Fruit fly (Drosophila melanogaster) whole organism, embryonic: ENCODE results near the gene CG4291.

Source experiments
- Atf6 ChIP-seq: fragments of 200-800 bp; sonication (Bioruptor generic); IDR thresholded peaks from 2 replicates; pipeline ENCODE4 v1.3.6; 2022; ENCODE audit warnings: missing biosample characterization, missing genetic modification characterization
- CG10321 ChIP-seq: fragments of 200-800 bp; sonication (Bioruptor generic); IDR thresholded peaks from 2 replicates; pipeline ENCODE4 v1.3.6; 2022; ENCODE audit warnings: missing biosample characterization, missing genetic modification characterization
- CG11247 ChIP-seq: fragments of 200-800 bp; sonication (Bioruptor generic); IDR thresholded peaks from 2 replicates; pipeline ENCODE4 v1.3.6; 2022; ENCODE audit warnings: missing biosample characterization, missing genetic modification characterization
- CG11456 ChIP-seq: fragments of 200-800 bp; sonication (Bioruptor generic); IDR thresholded peaks from 3 replicates; pipeline ENCODE4 v1.3.6; 2022; ENCODE audit warnings: missing biosample characterization, missing genetic modification characterization
- CG12769 ChIP-seq: fragments of 200-800 bp; sonication (Bioruptor generic); optimal IDR thresholded peaks from 2 replicates; lab custom pipeline; 2019; ENCODE audit warnings: missing biosample characterization, mild to moderate bottlenecking, missing genetic modification characterization, moderate library complexity
- CG13296 ChIP-seq: fragments of 200-800 bp; sonication (Bioruptor generic); optimal IDR thresholded peaks from 3 replicates; lab custom pipeline; 2018; ENCODE audit warnings: missing biosample characterization, mild to moderate bottlenecking, missing genetic modification characterization
- CG13424 ChIP-seq: fragments of 200-800 bp; sonication (Bioruptor generic); optimal IDR thresholded peaks from 2 replicates; lab custom pipeline; 2019; ENCODE audit warnings: missing biosample characterization, mild to moderate bottlenecking, missing genetic modification characterization, moderate library complexity
- CG13894 ChIP-seq: fragments of 200-800 bp; sonication (Bioruptor generic); optimal IDR thresholded peaks from 3 replicates; lab custom pipeline; 2018; ENCODE audit warnings: missing biosample characterization, mild to moderate bottlenecking, missing genetic modification characterization, moderate library complexity
- CG14710 ChIP-seq: fragments of 200-800 bp; sonication (Bioruptor generic); optimal IDR thresholded peaks from 3 replicates; lab custom pipeline; 2019; ENCODE audit warnings: missing biosample characterization, mild to moderate bottlenecking, missing genetic modification characterization, moderate library complexity
- CG16813 ChIP-seq: fragments of 200-800 bp; sonication (Bioruptor generic); IDR thresholded peaks from 3 replicates; pipeline ENCODE4 v1.3.6; 2022; ENCODE audit warnings: missing biosample characterization, missing genetic modification characterization; ENCODE audit not compliant: partially characterized antibody
- CG2199 ChIP-seq: fragments of 200-800 bp; sonication (Bioruptor generic); IDR thresholded peaks from 3 replicates; pipeline ENCODE4 v1.3.6; 2022; ENCODE audit warnings: missing biosample characterization, missing genetic modification characterization
- CG2889 ChIP-seq: fragments of 200-800 bp; sonication (Bioruptor generic); IDR thresholded peaks from 3 replicates; pipeline ENCODE4 v1.3.6; 2022; ENCODE audit warnings: missing biosample characterization, missing genetic modification characterization
- CG30020 ChIP-seq: fragments of 200-800 bp; optimal IDR thresholded peaks from 2 replicates; lab custom pipeline; 2019; ENCODE audit warnings: missing biosample characterization, mild to moderate bottlenecking, missing genetic modification characterization, moderate library complexity
- CG32767 ChIP-seq: fragments of 200-800 bp; sonication (Bioruptor generic); IDR thresholded peaks from 2 replicates; pipeline ENCODE4 v1.3.6; 2022; ENCODE audit warnings: missing biosample characterization, missing genetic modification characterization
- CG3281 ChIP-seq: fragments of 200-800 bp; sonication (Bioruptor generic); optimal IDR thresholded peaks from 3 replicates; lab custom pipeline; 2017; ENCODE audit warnings: missing biosample characterization, mild to moderate bottlenecking, missing genetic modification characterization
- CG4360 ChIP-seq: fragments of 200-800 bp; sonication (Bioruptor generic); IDR thresholded peaks from 2 replicates; pipeline ENCODE4 v1.3.6; 2022; ENCODE audit warnings: missing biosample characterization, missing genetic modification characterization
- CG4424 ChIP-seq: fragments of 200-800 bp; sonication (Bioruptor generic); optimal IDR thresholded peaks from 3 replicates; lab custom pipeline; 2016; ENCODE audit warnings: missing biosample characterization, missing genetic modification characterization
- CG6654 ChIP-seq: fragments of 200-800 bp; sonication (Bioruptor generic); optimal IDR thresholded peaks from 2 replicates; lab custom pipeline; 2017; ENCODE audit warnings: missing biosample characterization, mild to moderate bottlenecking, missing genetic modification characterization
- CG6689 ChIP-seq: fragments of 200-800 bp; sonication (Bioruptor generic); IDR thresholded peaks from 2 replicates; pipeline ENCODE4 v1.3.6; 2022; ENCODE audit warnings: missing biosample characterization, missing genetic modification characterization
- CG7372 ChIP-seq: fragments of 200-800 bp; sonication (Bioruptor generic); IDR thresholded peaks from 2 replicates; pipeline ENCODE4 v1.3.6; 2022; ENCODE audit warnings: missing biosample characterization, missing genetic modification characterization
- CG8478 ChIP-seq: fragments of >200 bp; optimal IDR thresholded peaks from 2 replicates; lab custom pipeline; 2018
- CG9932 ChIP-seq: fragments of 200-800 bp; sonication (Bioruptor generic); IDR thresholded peaks from 2 replicates; pipeline ENCODE4 v1.3.6; 2022; ENCODE audit warnings: missing biosample characterization, missing genetic modification characterization
- CTCF ChIP-seq: fragments of 200-800 bp; sonication (Bioruptor generic); optimal IDR thresholded peaks from 2 replicates; lab custom pipeline; 2017; ENCODE audit warnings: missing biosample characterization, mild to moderate bottlenecking, missing genetic modification characterization, moderate library complexity
- Deaf1 ChIP-seq: fragments of 200-800 bp; optimal IDR thresholded peaks from 3 replicates; lab custom pipeline; 2019; ENCODE audit warnings: missing biosample characterization, mild to moderate bottlenecking, missing genetic modification characterization, moderate library complexity
- Dp ChIP-seq: fragments of 200-800 bp; sonication (Bioruptor generic); optimal IDR thresholded peaks from 2 replicates; lab custom pipeline; 2018; ENCODE audit warnings: missing biosample characterization, mild to moderate bottlenecking, missing genetic modification characterization, moderate library complexity
- E2f2 ChIP-seq: fragments of 200-800 bp; sonication (Bioruptor generic); IDR thresholded peaks from 2 replicates; pipeline ENCODE4 v1.3.6; 2022; ENCODE audit warnings: missing biosample characterization, missing genetic modification characterization
- ERR ChIP-seq: fragments of 200-800 bp; sonication (Bioruptor generic); optimal IDR thresholded peaks from 2 replicates; lab custom pipeline; 2016; ENCODE audit warnings: missing biosample characterization, missing genetic modification characterization
- HmgZ ChIP-seq: fragments of 200-800 bp; sonication (Bioruptor generic); optimal IDR thresholded peaks from 2 replicates; lab custom pipeline; 2018; ENCODE audit warnings: missing biosample characterization, mild to moderate bottlenecking, missing genetic modification characterization
- MBD-R2 ChIP-seq: fragments of 200-800 bp; sonication (Bioruptor generic); IDR thresholded peaks from 2 replicates; pipeline ENCODE4 v1.3.6; 2022; ENCODE audit warnings: missing biosample characterization, missing genetic modification characterization
- Med ChIP-seq: fragments of 200-800 bp; sonication (Bioruptor generic); peaks from one replicate; lab custom pipeline; 2016; ENCODE audit warnings: missing biosample characterization, missing genetic modification characterization, mild to moderate bottlenecking, inconsistent platforms, moderate library complexity
- Myb ChIP-seq: fragments of 200-800 bp; sonication (Bioruptor generic); optimal IDR thresholded peaks from 2 replicates; lab custom pipeline; 2016; ENCODE audit warnings: missing biosample characterization, missing genetic modification characterization
- NC2α ChIP-seq: fragments of 200-800 bp; sonication (Bioruptor generic); optimal IDR thresholded peaks from 2 replicates; lab custom pipeline; 2016; ENCODE audit warnings: missing biosample characterization, missing genetic modification characterization
- NC2β ChIP-seq: fragments of 200-800 bp; sonication (Bioruptor generic); optimal IDR thresholded peaks from 2 replicates; lab custom pipeline; 2016; ENCODE audit warnings: missing biosample characterization, missing genetic modification characterization
- Rfx ChIP-seq: fragments of 200-800 bp; sonication (Bioruptor generic); IDR thresholded peaks from 2 replicates; pipeline ENCODE4 v1.3.6; 2022; ENCODE audit warnings: missing biosample characterization, missing genetic modification characterization
- Sox100B ChIP-seq: fragments of 200-800 bp; sonication (Bioruptor generic); optimal IDR thresholded peaks from 3 replicates; lab custom pipeline; 2018; ENCODE audit warnings: missing biosample characterization, mild to moderate bottlenecking, missing genetic modification characterization
- amos ChIP-seq: fragments of 200-800 bp; sonication (Bioruptor generic); IDR thresholded peaks from 2 replicates; pipeline ENCODE4 v1.3.6; 2022; ENCODE audit warnings: missing biosample characterization, missing genetic modification characterization; ENCODE audit not compliant: partially characterized antibody
- ase ChIP-seq: fragments of 200-800 bp; sonication (Bioruptor generic); IDR thresholded peaks from 3 replicates; pipeline ENCODE4 v1.3.6; 2022; ENCODE audit warnings: missing biosample characterization, missing genetic modification characterization
- ato ChIP-seq: fragments of 200-800 bp; sonication (Bioruptor generic); IDR thresholded peaks from 2 replicates; pipeline ENCODE4 v1.3.6; 2022; ENCODE audit warnings: missing biosample characterization, missing genetic modification characterization; ENCODE audit not compliant: partially characterized antibody
- dmrt99B ChIP-seq: fragments of 200-800 bp; sonication (Bioruptor generic); optimal IDR thresholded peaks from 2 replicates; lab custom pipeline; 2018; ENCODE audit warnings: missing biosample characterization, mild to moderate bottlenecking, missing genetic modification characterization, moderate library complexity
- ewg ChIP-seq: fragments of 200-800 bp; sonication (Bioruptor generic); optimal IDR thresholded peaks from 3 replicates; lab custom pipeline; 2017; ENCODE audit warnings: mild to moderate bottlenecking, missing biosample characterization, missing genetic modification reagents, missing genetic modification characterization
- gfzf ChIP-seq: fragments of 200-800 bp; sonication (Bioruptor generic); optimal IDR thresholded peaks from 2 replicates; lab custom pipeline; 2016; ENCODE audit warnings: missing biosample characterization, mild to moderate bottlenecking, missing genetic modification characterization, moderate library complexity
- her ChIP-seq: fragments of 200-800 bp; sonication (Bioruptor generic); optimal IDR thresholded peaks from 2 replicates; lab custom pipeline; 2016; ENCODE audit warnings: missing biosample characterization, missing genetic modification characterization
- jumu ChIP-seq: fragments of 200-800 bp; sonication (Bioruptor generic); optimal IDR thresholded peaks from 3 replicates; lab custom pipeline; 2016; ENCODE audit warnings: missing biosample characterization, missing genetic modification characterization
- nerfin-1 ChIP-seq: fragments of 200-800 bp; sonication (Bioruptor generic); optimal IDR thresholded peaks from 3 replicates; lab custom pipeline; 2019; ENCODE audit warnings: missing biosample characterization, mild to moderate bottlenecking, missing genetic modification characterization, moderate library complexity
- nmo ChIP-seq: fragments of 200-800 bp; sonication (Bioruptor generic); optimal IDR thresholded peaks from 2 replicates; lab custom pipeline; 2018; ENCODE audit warnings: missing biosample characterization, mild to moderate bottlenecking, missing genetic modification characterization, moderate library complexity
- nom ChIP-seq: fragments of 200-800 bp; sonication (Bioruptor generic); optimal IDR thresholded peaks from 2 replicates; lab custom pipeline; 2017; ENCODE audit warnings: missing biosample characterization, missing genetic modification characterization, mild to moderate bottlenecking, moderate library complexity, missing genetic modification reagents
- p53 ChIP-seq: fragments of 200-800 bp; sonication (Bioruptor generic); optimal IDR thresholded peaks from 2 replicates; lab custom pipeline; 2016; ENCODE audit warnings: missing biosample characterization, missing genetic modification characterization
- ranshi ChIP-seq: fragments of 200-800 bp; sonication (Bioruptor generic); IDR thresholded peaks from 2 replicates; pipeline ENCODE4 v1.3.6; 2022; ENCODE audit warnings: missing biosample characterization, missing genetic modification characterization
- sens ChIP-seq: fragments of 200-800 bp; sonication (Bioruptor generic); peaks from one replicate; lab custom pipeline; 2016; ENCODE audit warnings: missing biosample characterization, missing genetic modification characterization
- sima ChIP-seq: fragments of 200-800 bp; sonication (Bioruptor generic); optimal IDR thresholded peaks from 2 replicates; lab custom pipeline; 2016; ENCODE audit warnings: missing biosample characterization, missing genetic modification characterization
- sob ChIP-seq: fragments of 200-800 bp; sonication (Bioruptor generic); IDR thresholded peaks from 2 replicates; pipeline ENCODE4 v1.3.6; 2022; ENCODE audit warnings: missing biosample characterization, missing genetic modification characterization
- trh ChIP-seq: fragments of 200-800 bp; sonication (Bioruptor generic); optimal IDR thresholded peaks from 2 replicates; lab custom pipeline; 2016; ENCODE audit warnings: missing biosample characterization, missing genetic modification characterization

The CG4291 gene

dm6 chr2L:871419-871846, 18.9 kb upstream of the CG4291 start (continued):
- peak; percentile 25 for TF ChIP-seq nmo (GFP tag; lab: Kevin White, UChicago)
- TF ChIP-seq nom (GFP tag; lab: Kevin White, UChicago): no peak
- peak; percentile 77 for TF ChIP-seq ewg (GFP tag; lab: Kevin White, UChicago)
- TF ChIP-seq sens (GFP tag; lab: Kevin White, UChicago): peak; percentile 35
- TF ChIP-seq Rfx (GFP tag; lab: Robert Waterston, UW): peak; percentile 37
- peak; percentile 50 for TF ChIP-seq sob
- no peak; the same call in 1 of the 2 replicates for TF ChIP-seq Atf6 (GFP tag; lab: Robert Waterston, UW)
- TF ChIP-seq E2f2: peak; percentile 32; the same call in 1 of the 2 replicates
- peak; percentile 51 for TF ChIP-seq gfzf
- TF ChIP-seq CG4360 (GFP tag; lab: Robert Waterston, UW): no peak
- peak; percentile 10; the same call in 1 of the 3 replicates for TF ChIP-seq CG16813 (GFP tag; lab: Robert Waterston, UW)
- 0 out of 2 replicates have a peak, but pooled peaks have one; percentile 33 for TF ChIP-seq ranshi (GFP tag; lab: Robert Waterston, UW)
- TF ChIP-seq HmgZ (tag; lab: Kevin White, UChicago): peak; percentile 36
- TF ChIP-seq NC2α (GFP tag; lab: Kevin White, UChicago): no peak
- TF ChIP-seq p53 (GFP tag; lab: Kevin White, UChicago): peak; percentile 54
- TF ChIP-seq CG3281 (GFP tag; lab: Kevin White, UChicago): peak; percentile 17
- peak; percentile 0 for TF ChIP-seq nerfin-1
- TF ChIP-seq Med (GFP tag; lab: Kevin White, UChicago): peak; percentile 86
- no peak for TF ChIP-seq CG2889 (GFP tag; lab: Robert Waterston, UW)
- no peak for TF ChIP-seq ase (GFP tag; lab: Robert Waterston, UW)
- peak; percentile 62; the same call in 1 of the 2 replicates for TF ChIP-seq CG32767
- peak; percentile 86 for TF ChIP-seq CG6654
- peak; percentile 39; the same call in 1 of the 2 replicates for TF ChIP-seq CG9932 (GFP tag; lab: Robert Waterston, UW)
- TF ChIP-seq MBD-R2 (GFP tag; lab: Robert Waterston, UW): peak; percentile 21; the same call in 1 of the 2 replicates
- no peak for TF ChIP-seq CG4424 (GFP tag; lab: Kevin White, UChicago)
- TF ChIP-seq ERR (GFP tag; lab: Kevin White, UChicago): peak; percentile 30
- 0 out of 3 replicates have a peak, but pooled peaks have one; percentile 27 for TF ChIP-seq CG11456 (GFP tag; lab: Robert Waterston, UW)
- TF ChIP-seq CG6689 (GFP tag; lab: Robert Waterston, UW): peak; percentile 43
- TF ChIP-seq CG14710: peak; percentile 31
- no peak for TF ChIP-seq Sox100B (GFP tag; lab: Kevin White, UChicago)
- peak; percentile 19 for TF ChIP-seq NC2β (GFP tag; lab: Kevin White, UChicago)
- TF ChIP-seq Dp: peak; percentile 9
- peak; percentile 61; the same call in 1 of the 3 replicates for TF ChIP-seq CG2199 (GFP tag; lab: Robert Waterston, UW)
- peak; percentile 88 for TF ChIP-seq CG8478
- no peak for TF ChIP-seq trh (GFP tag; lab: Kevin White, UChicago)
- TF ChIP-seq Deaf1 (tag; lab: Kevin White, UChicago): peak; percentile 1
- no peak for TF ChIP-seq CG13424 (tag; lab: Kevin White, UChicago)
- peak; percentile 21 for TF ChIP-seq CG13296
- TF ChIP-seq CTCF (GFP tag; lab: Kevin White, UChicago): peak; percentile 96
- peak; percentile 61 for TF ChIP-seq jumu
- peak; percentile 13 for TF ChIP-seq her (GFP tag; lab: Kevin White, UChicago)
- TF ChIP-seq ato (GFP tag; lab: Robert Waterston, UW): peak; percentile 66
- peak; percentile 1 for TF ChIP-seq CG30020 (tag; lab: Kevin White, UChicago)
- no peak for TF ChIP-seq sima (GFP tag; lab: Kevin White, UChicago)
- TF ChIP-seq amos (GFP tag; lab: Robert Waterston, UW): peak; percentile 33
- TF ChIP-seq CG12769 (tag; lab: Kevin White, UChicago): peak; percentile 53
- no peak for TF ChIP-seq dmrt99B
- TF ChIP-seq CG13894 (tag; lab: Kevin White, UChicago): peak; percentile 63
- TF ChIP-seq CG10321 (GFP tag; lab: Robert Waterston, UW): peak; percentile 87
- TF ChIP-seq Myb (GFP tag; lab: Kevin White, UChicago): peak; percentile 38
- no peak for TF ChIP-seq CG7372
- TF ChIP-seq CG11247 (GFP tag; lab: Robert Waterston, UW): no peak
